Fruit fly (Drosophila melanogaster): ENCODE data around the gene CG14851.

Gene CG14851

DNA sequence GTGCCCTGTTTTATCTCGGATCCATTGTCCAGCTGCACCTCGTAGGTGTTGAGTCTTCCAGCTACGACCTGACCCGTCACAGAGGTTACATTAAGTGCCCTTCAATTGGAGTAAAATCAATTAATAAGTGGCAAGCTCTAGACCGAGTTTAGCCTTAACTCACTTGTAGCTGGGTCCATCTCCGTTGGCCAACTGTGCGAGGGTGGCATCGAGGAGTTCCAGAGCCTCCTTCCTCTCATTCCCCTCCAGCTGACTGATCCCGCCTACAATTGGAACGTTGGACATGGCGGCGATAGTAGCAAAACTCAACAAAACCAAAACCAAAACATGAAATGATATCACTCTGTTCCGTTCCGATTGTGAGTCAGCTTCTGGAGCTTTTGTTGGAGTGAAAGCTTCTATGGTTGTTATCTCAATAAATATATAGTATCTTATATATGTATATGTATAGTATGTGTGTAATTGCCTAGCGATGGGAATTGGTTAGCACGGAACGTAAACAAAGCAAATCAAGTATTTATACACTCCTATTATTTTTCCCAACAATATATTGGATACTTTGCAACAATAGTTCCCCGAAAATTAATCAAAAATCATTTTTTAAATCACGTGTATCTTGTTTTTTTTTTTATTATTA, 6.5 kb downstream of the CG14851 start, which contains the start of gene CG8066:
CG8066 (minus strand) TSS at position 347 of the 637 bp plus-strand sequence.
- TF ChIP-seq noc (tag; optimal IDR thresholded peaks at IDR 0.05) = no peak

- peak; percentile 36 for TF ChIP-seq noc (tag; optimal IDR thresholded peaks at IDR 0.05)
Measured at dm6 chr3R:14569411-14570107, 7.4 kb downstream of the CG14851 start, which contains the start of gene Cys. Gene Cys, minus strand, starts transcription at chr3R:14569644.

DNA sequence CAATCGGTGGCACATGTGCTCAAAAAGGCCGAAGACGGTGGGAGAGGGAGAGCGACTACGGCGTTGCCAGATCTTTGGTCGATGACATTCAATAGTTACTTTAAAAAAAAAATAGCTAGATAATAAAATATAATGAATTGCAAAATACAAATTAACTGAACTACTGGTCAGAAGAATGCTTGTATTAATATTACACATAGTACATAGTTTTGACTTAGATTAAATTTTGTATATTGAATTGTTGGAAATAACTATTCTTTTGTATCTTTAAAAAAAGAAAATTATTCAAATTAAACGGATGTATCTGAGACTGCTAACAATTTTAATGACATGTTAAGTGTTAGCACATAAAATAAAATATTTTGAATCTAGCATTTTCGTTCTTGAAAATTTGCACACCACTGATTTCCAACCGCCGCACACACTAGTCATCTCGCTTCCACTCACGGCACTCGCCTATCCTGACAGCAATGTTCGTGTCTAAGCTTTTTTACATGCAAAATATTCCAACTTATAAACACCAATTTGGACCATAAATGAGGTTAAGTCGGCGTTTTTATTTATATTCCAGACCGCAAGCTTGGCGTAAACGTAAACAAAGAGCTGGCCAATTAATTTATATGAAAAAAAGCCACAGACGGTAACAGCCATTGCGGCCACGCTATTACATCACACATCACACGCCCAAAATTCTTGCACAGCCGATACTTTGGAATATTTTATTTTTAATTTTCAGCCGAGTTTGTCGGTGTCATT, 13.0 kb downstream of the CG14851 start:
- TF ChIP-seq noc (tag; optimal IDR thresholded peaks at IDR 0.05) = peak; percentile 79

- TF ChIP-seq noc (tag; optimal IDR thresholded peaks at IDR 0.05) = no peak
Measured at dm6 chr3R:14575718-14576187, 13.6 kb downstream of the CG14851 start, which contains the start of gene CG7987. Gene CG7987, minus strand, starts transcription at chr3R:14575887.

dm6 chr3R:14576511-14576691, 14.3 kb downstream of the CG14851 start, which contains the start of gene CG44094:
Gene CG44094, minus strand, starts transcription at chr3R:14576611.
- TF ChIP-seq noc (tag; optimal IDR thresholded peaks at IDR 0.05) = no peak

dm6 chr3R:14576692-14577646, 14.8 kb downstream of the CG14851 start, which contains the start of gene stumps:
Gene stumps, plus strand, starts transcription at chr3R:14577217.
- TF ChIP-seq noc (tag; optimal IDR thresholded peaks at IDR 0.05) = no peak

DNA sequence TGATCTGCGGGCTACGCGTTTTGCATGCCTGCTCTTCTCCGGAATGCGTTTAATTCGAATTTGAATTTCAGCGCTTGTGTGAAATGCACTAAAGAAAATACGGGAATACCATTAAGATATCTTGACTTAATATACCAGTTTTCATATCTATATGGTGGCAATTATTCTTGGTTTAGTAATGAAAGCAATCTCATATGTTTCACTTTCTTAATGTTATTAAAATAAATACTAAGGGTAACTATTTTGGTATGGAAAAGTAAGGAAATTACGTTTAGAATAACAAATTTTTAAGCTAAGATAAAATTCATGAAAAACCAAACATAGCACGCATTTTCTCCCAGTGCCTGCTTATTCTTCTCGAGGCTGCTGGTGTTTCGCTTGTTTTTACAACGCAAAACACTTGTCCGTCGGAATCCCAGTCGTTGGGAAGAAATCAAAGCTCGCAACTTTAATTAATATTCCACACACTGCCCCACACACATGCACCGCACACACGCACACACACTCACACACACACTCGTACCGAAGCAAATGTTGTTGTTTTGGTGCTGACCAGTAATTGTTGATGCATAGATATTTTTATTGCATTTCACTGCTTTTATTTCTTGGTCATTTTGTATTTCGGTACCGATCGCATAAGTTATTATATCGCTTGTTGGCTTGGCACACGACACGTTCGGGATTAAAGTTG, 15.8 kb downstream of the CG14851 start:
- no peak for TF ChIP-seq noc (tag; optimal IDR thresholded peaks at IDR 0.05)

dm6 chr3R:14580045-14580579, 18.0 kb downstream of the CG14851 start:
- TF ChIP-seq noc (tag; optimal IDR thresholded peaks at IDR 0.05) = no peak

dm6 chr3R:14586480-14587443, 24.6 kb downstream of the CG14851 start:
- no peak for TF ChIP-seq noc (tag; optimal IDR thresholded peaks at IDR 0.05)

DNA sequence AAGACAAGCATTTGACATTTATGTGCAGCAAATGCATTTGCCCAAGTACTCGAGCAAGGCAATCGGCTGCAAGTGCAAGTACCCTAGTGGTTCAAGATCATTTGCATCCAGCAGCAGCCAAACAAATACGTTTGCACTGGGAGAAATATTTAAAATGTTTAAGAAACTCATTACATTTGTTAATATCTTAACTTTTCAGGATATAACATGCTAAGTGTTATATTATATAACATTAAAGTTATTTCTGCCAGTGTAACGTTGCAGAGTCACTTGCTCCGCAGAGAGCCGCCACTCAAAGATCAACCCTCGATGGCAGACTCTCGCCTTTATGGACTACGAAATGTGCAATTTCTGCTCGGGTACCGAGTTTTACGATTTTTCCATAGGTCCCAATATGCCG, 27.3 kb downstream of the CG14851 start:
- TF ChIP-seq noc (tag; optimal IDR thresholded peaks at IDR 0.05) = no peak

DNA sequence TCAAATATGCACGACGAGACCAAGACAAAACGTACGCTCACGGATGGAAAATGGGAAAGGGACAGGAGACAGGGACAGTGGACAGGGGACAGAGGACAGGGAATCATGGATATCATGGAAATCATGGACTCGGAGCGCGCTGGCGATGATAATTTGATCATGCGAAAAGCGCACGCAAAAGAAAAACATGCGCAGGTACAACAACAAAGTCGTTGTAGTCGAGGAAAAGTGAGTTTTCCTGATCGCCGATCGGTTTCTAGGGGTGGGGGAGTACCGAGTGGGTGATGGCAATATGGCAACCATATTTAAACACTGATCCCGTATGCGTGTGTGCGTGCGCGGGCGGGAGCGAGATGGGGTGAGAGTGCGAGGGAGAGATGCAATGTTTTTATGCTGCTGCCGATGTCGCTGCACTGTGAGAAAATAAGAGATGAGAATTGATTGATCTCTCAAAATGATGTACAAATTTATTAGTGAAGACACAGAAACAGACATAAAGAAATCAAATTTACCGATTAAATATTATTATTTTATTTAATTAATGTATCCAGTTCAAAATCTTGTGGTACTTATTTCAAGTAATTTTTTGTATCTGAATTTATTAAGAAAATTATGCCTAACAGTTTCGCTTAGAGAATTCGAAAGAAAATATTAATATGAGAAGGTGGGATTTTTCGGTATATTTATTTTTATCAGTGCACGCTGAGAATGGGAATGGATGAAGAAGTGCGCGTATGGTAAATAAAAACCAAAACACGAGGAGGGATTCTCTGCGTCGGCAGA, 28.8 kb downstream of the CG14851 start:
- no peak for TF ChIP-seq noc (tag; optimal IDR thresholded peaks at IDR 0.05)

- no peak for TF ChIP-seq noc (tag; optimal IDR thresholded peaks at IDR 0.05)
Measured at dm6 chr3R:14597935-14598424, 35.8 kb downstream of the CG14851 start.
